Worm (Caenorhabditis elegans): Measurements from ENCODE around the gene unc-5.
"Not testable (repeated sequence)": the region's sequence is repeated elsewhere in the genome, so short reads cannot be mapped to it uniquely, and the experiment has no call there.

Gene unc-5

ce11 chrIV:5455999-5456398 lies 72.1 kb downstream of the unc-5 start, which contains the start of gene Y4C6A.3:
Y4C6A.3 (minus strand) TSS chrIV:5456099.
- TF ChIP-seq dsc-1, tlp-1, ztf-4 (tag; optimal IDR thresholded peaks at IDR 0.05): not testable (repeated sequence)

ce11 chrIV:5452667-5453066 lies 75.5 kb downstream of the unc-5 start, which contains the start of gene Y4C6A.4:
Y4C6A.4 (plus strand) TSS chrIV:5452967.
- TF ChIP-seq ets-5 (GFP tag; IDR thresholded peaks at IDR 0.05) = no peak
- no peak for TF ChIP-seq egl-27 (tag; optimal IDR thresholded peaks at IDR 0.05)
- TF ChIP-seq fkh-4 (tag; optimal IDR thresholded peaks at IDR 0.05; ENCODE audit: borderline replicate concordance) = no peak
- TF ChIP-seq nhr-76 (tag; optimal IDR thresholded peaks at IDR 0.05) = no peak
- TF ChIP-seq aly-2 (tag; optimal IDR thresholded peaks at IDR 0.05) = no peak
- TF ChIP-seq isw-1 (GFP tag; IDR thresholded peaks at IDR 0.05) = no peak
- no peak for TF ChIP-seq hpl-2 (GFP tag; optimal IDR thresholded peaks at IDR 0.05)
- no peak for TF ChIP-seq nhr-237 (tag; optimal IDR thresholded peaks at IDR 0.05)
- no peak for TF ChIP-seq jun-1 (tag; optimal IDR thresholded peaks at IDR 0.05)
- TF ChIP-seq hlh-4 (tag; optimal IDR thresholded peaks at IDR 0.05) = no peak
- no peak for TF ChIP-seq alr-1 (tag; optimal IDR thresholded peaks at IDR 0.05; ENCODE audit: borderline replicate concordance)
- TF ChIP-seq nhr-12 (tag; optimal IDR thresholded peaks at IDR 0.05) = no peak
- no peak for TF ChIP-seq mdl-1 (tag; optimal IDR thresholded peaks at IDR 0.05)
- TF ChIP-seq pag-3 (tag; optimal IDR thresholded peaks at IDR 0.05; ENCODE audit: borderline replicate concordance, insufficient read depth) = no peak
- no peak for TF ChIP-seq snpc-4 (tag; optimal IDR thresholded peaks at IDR 0.05)
- TF ChIP-seq lsy-2 (tag; optimal IDR thresholded peaks at IDR 0.05) = no peak
- TF ChIP-seq nhr-28 (tag; optimal IDR thresholded peaks at IDR 0.05) = no peak
- TF ChIP-seq pqm-1 (tag; optimal IDR thresholded peaks at IDR 0.05) = no peak

Measured in whole organism, L1 larva.